Worm (Caenorhabditis elegans): ENCODE data around the gene F14H12.3.

- TF ChIP-seq ets-4 (GFP tag; optimal IDR thresholded peaks at IDR 0.05) (no peak), lin-54 (GFP tag; optimal IDR thresholded peaks at IDR 0.05) (no peak)
Measured at ce11 chrX:4328816-4329215, 15.2 kb upstream of the F14H12.3 start, which contains the start of gene C24A8.5.
